Worm (Caenorhabditis elegans): ENCODE data around the gene bre-3.

ce11 chrIII:9500267-9500666, 15.0 kb upstream of the bre-3 start, which contains the start of gene sod-4:
- TF ChIP-seq fos-1 (tag; optimal IDR thresholded peaks at IDR 0.05) = no peak
- TF ChIP-seq nhr-28 (tag; optimal IDR thresholded peaks at IDR 0.05) = no peak
- no peak for TF ChIP-seq nhr-43 (tag; optimal IDR thresholded peaks at IDR 0.05; ENCODE audit: poor library complexity, severe bottlenecking)
- no peak for TF ChIP-seq fkh-10 (GFP tag; optimal IDR thresholded peaks at IDR 0.05)
- no peak for TF ChIP-seq pqm-1 (tag; optimal IDR thresholded peaks at IDR 0.05)
- TF ChIP-seq nhr-77 (tag; optimal IDR thresholded peaks at IDR 0.05) = no peak

Data from whole organism, L3 larva.